Worm (Caenorhabditis elegans) whole organism, mixed stage, embryonic: ENCODE data around the gene F20D6.8.

Experiments used
- ces-1 ChIP-seq: fragments of 150-350 bp; optimal IDR thresholded peaks from 2 replicates; lab custom pipeline; 2014; ENCODE audit warnings: missing biosample characterization, missing genetic modification reagents, missing genetic modification characterization
- elt-1 ChIP-seq: sonication (generic microtip); optimal IDR thresholded peaks from 2 replicates; lab custom pipeline; 2017; ENCODE audit warnings: missing genetic modification characterization, mild to moderate bottlenecking, missing compliant biosample characterization, antibody characterized with exemption, moderate library complexity, borderline replicate concordance; ENCODE audit not compliant: insufficient read depth
- elt-3 ChIP-seq: fragments of 150-350 bp; optimal IDR thresholded peaks from 2 replicates; lab custom pipeline; 2014; ENCODE audit warnings: missing biosample characterization, missing genetic modification characterization
- hlh-1 ChIP-seq: fragments of 150-350 bp; optimal IDR thresholded peaks from 2 replicates; lab custom pipeline; 2014; ENCODE audit warnings: missing biosample characterization, missing genetic modification reagents, missing genetic modification characterization
- lin-13 ChIP-seq: fragments of 150-350 bp; optimal IDR thresholded peaks from 2 replicates; lab custom pipeline; 2014; ENCODE audit warnings: missing biosample characterization, missing genetic modification characterization
- lin-32 ChIP-seq: fragments of 200-800 bp; sonication (Bioruptor generic); optimal IDR thresholded peaks from 2 replicates; lab custom pipeline; 2018; ENCODE audit warnings: mild to moderate bottlenecking, missing genetic modification characterization, missing compliant biosample characterization
- nhr-237 ChIP-seq: fragments of 150-350 bp; optimal IDR thresholded peaks from 2 replicates; lab custom pipeline; 2014; ENCODE audit warnings: missing biosample characterization, missing genetic modification characterization
- nhr-28 ChIP-seq: fragments of 150-350 bp; optimal IDR thresholded peaks from 2 replicates; lab custom pipeline; 2014; ENCODE audit warnings: missing biosample characterization, missing genetic modification characterization
- pha-4 ChIP-seq: fragments of 150-350 bp; optimal IDR thresholded peaks from 2 replicates; lab custom pipeline; 2018; ENCODE audit warnings: missing biosample characterization, missing genetic modification reagents, missing genetic modification characterization
- snpc-4 ChIP-seq: fragments of 150-350 bp; optimal IDR thresholded peaks from 2 replicates; lab custom pipeline; 2014; ENCODE audit warnings: missing biosample characterization, missing genetic modification characterization
- tbx-8 ChIP-seq: fragments of 200-800 bp; sonication (Bioruptor generic); optimal IDR thresholded peaks from 2 replicates; lab custom pipeline; 2018; ENCODE audit warnings: mild to moderate bottlenecking, missing genetic modification characterization, moderate library complexity, missing compliant biosample characterization
- unc-39 ChIP-seq: fragments of 150-350 bp; optimal IDR thresholded peaks from 2 replicates; lab custom pipeline; 2014; ENCODE audit warnings: missing biosample characterization, missing genetic modification characterization

- TF ChIP-seq lin-32 (no peak), nhr-28 (tag; lab: Kevin White, UChicago) (no peak), nhr-237 (tag; lab: Kevin White, UChicago) (peak; percentile 22), ces-1 (GFP tag; lab: Kevin White, UChicago) (peak; percentile 63), snpc-4 (no peak), hlh-1 (tag; lab: Kevin White, UChicago) (no peak), lin-13 (no peak), elt-1 (no peak), elt-3 (tag; lab: Kevin White, UChicago) (no peak), tbx-8 (no peak), unc-39 (tag; lab: Kevin White, UChicago) (no peak), pha-4 (no peak)
Measured at ce11 chrV:8178914-8179542, 11.0 kb upstream of the F20D6.8 start, which contains the start of gene srp-7.
